Worm (Caenorhabditis elegans) whole organism, late embryonic: ENCODE data around the gene srbc-57.

Experiments used
- F13H6.1 ChIP-seq: sonication (generic microtip); optimal IDR thresholded peaks from 2 replicates; lab custom pipeline; 2016; ENCODE audit warnings: missing genetic modification characterization, missing compliant biosample characterization
- K02D7.2 ChIP-seq: sonication (generic microtip); optimal IDR thresholded peaks from 2 replicates; lab custom pipeline; 2017; ENCODE audit warnings: mild to moderate bottlenecking, missing genetic modification characterization, missing compliant biosample characterization
- K09A11.1 ChIP-seq: sonication (generic microtip); optimal IDR thresholded peaks from 2 replicates; lab custom pipeline; 2017; ENCODE audit warnings: antibody characterized with exemption, mild to moderate bottlenecking, missing genetic modification characterization, missing compliant biosample characterization; ENCODE audit not compliant: insufficient read depth
- Y22D7AL.16 ChIP-seq: sonication (generic microtip); optimal IDR thresholded peaks from 2 replicates; lab custom pipeline; 2016; ENCODE audit warnings: missing genetic modification characterization, missing compliant biosample characterization
- ama-1 ChIP-seq: fragments of 150-350 bp; optimal IDR thresholded peaks from 2 replicates; lab custom pipeline; 2014
- ceh-14 ChIP-seq: sonication (generic microtip); optimal IDR thresholded peaks from 2 replicates; lab custom pipeline; 2016; ENCODE audit warnings: missing genotype, missing genetic modification characterization, missing compliant biosample characterization
- ceh-18 ChIP-seq: sonication (generic microtip); optimal IDR thresholded peaks from 2 replicates; lab custom pipeline; 2016; ENCODE audit warnings: missing genetic modification characterization, missing compliant biosample characterization
- ceh-2 ChIP-seq: sonication (generic microtip); optimal IDR thresholded peaks from 2 replicates; lab custom pipeline; 2016; ENCODE audit warnings: missing genotype, missing genetic modification characterization, missing compliant biosample characterization
- ceh-22 ChIP-seq: sonication (generic microtip); optimal IDR thresholded peaks from 2 replicates; lab custom pipeline; 2017; ENCODE audit warnings: missing biosample characterization, missing genetic modification characterization
- ceh-24 ChIP-seq: sonication (generic microtip); optimal IDR thresholded peaks from 2 replicates; lab custom pipeline; 2016; ENCODE audit warnings: mild to moderate bottlenecking, missing genetic modification characterization, missing compliant biosample characterization
- ceh-30 ChIP-seq: fragments of 150-350 bp; optimal IDR thresholded peaks from 2 replicates; lab custom pipeline; 2014; ENCODE audit warnings: missing biosample characterization, missing genetic modification characterization
- ceh-34 ChIP-seq: sonication (generic microtip); optimal IDR thresholded peaks from 2 replicates; lab custom pipeline; 2016; ENCODE audit warnings: mild to moderate bottlenecking, missing genetic modification characterization, missing compliant biosample characterization
- ceh-45 ChIP-seq: fragments of 200-800 bp; sonication (Bioruptor generic); IDR thresholded peaks from 2 replicates; pipeline ENCODE4 v1.3.6; 2022; ENCODE audit warnings: missing genetic modification reagents, missing genetic modification characterization, missing compliant biosample characterization
- ceh-48 ChIP-seq: sonication (generic microtip); optimal IDR thresholded peaks from 2 replicates; lab custom pipeline; 2016; ENCODE audit warnings: missing genetic modification characterization, inconsistent platforms, missing compliant biosample characterization
- ceh-6 ChIP-seq: fragments of 200-800 bp; sonication (Bioruptor generic); optimal IDR thresholded peaks from 2 replicates; lab custom pipeline; 2018; ENCODE audit warnings: mild to moderate bottlenecking, missing genetic modification characterization, missing compliant biosample characterization
- dmd-4 ChIP-seq: sonication (generic microtip); optimal IDR thresholded peaks from 2 replicates; lab custom pipeline; 2016; ENCODE audit warnings: borderline replicate concordance, missing genetic modification characterization, missing compliant biosample characterization
- ets-4 ChIP-seq: sonication (generic microtip); optimal IDR thresholded peaks from 2 replicates; lab custom pipeline; 2016; ENCODE audit warnings: missing genetic modification characterization, missing compliant biosample characterization
- fkh-10 ChIP-seq: fragments of 150-350 bp; optimal IDR thresholded peaks from 2 replicates; lab custom pipeline; 2014; ENCODE audit warnings: missing biosample characterization, missing genetic modification reagents, missing genetic modification characterization
- fkh-6 ChIP-seq: sonication (generic microtip); optimal IDR thresholded peaks from 2 replicates; lab custom pipeline; 2016; ENCODE audit warnings: missing genetic modification characterization, missing compliant biosample characterization
- hlh-6 ChIP-seq: sonication (generic microtip); optimal IDR thresholded peaks from 2 replicates; lab custom pipeline; 2016; ENCODE audit warnings: missing genotype, missing genetic modification characterization, missing compliant biosample characterization
- lim-6 ChIP-seq: sonication (generic microtip); optimal IDR thresholded peaks from 2 replicates; lab custom pipeline; 2016; ENCODE audit warnings: missing genetic modification characterization, missing compliant biosample characterization
- mec-3 ChIP-seq: sonication (generic microtip); optimal IDR thresholded peaks from 2 replicates; lab custom pipeline; 2016; ENCODE audit warnings: borderline replicate concordance, missing genetic modification characterization, missing compliant biosample characterization
- nfya-1 ChIP-seq: sonication (generic microtip); optimal IDR thresholded peaks from 2 replicates; lab custom pipeline; 2017; ENCODE audit warnings: missing genetic modification characterization, mild to moderate bottlenecking, missing compliant biosample characterization, antibody characterized with exemption, moderate library complexity
- pax-1 ChIP-seq: fragments of 150-350 bp; optimal IDR thresholded peaks from 2 replicates; lab custom pipeline; 2014; ENCODE audit warnings: missing biosample characterization, missing genetic modification characterization
- pha-4 ChIP-seq: fragments of 150-350 bp; optimal IDR thresholded peaks from 2 replicates; lab custom pipeline; 2018; ENCODE audit warnings: missing biosample characterization, missing genetic modification reagents, missing genetic modification characterization
- ref-2 ChIP-seq: sonication (generic microtip); optimal IDR thresholded peaks from 2 replicates; lab custom pipeline; 2016; ENCODE audit warnings: missing genetic modification characterization, missing compliant biosample characterization
- rnt-1 ChIP-seq: sonication (generic microtip); optimal IDR thresholded peaks from 2 replicates; lab custom pipeline; 2016; ENCODE audit warnings: missing genetic modification characterization, missing compliant biosample characterization
- sdc-2 ChIP-seq: sonication (generic microtip); optimal IDR thresholded peaks from 2 replicates; lab custom pipeline; 2016; ENCODE audit warnings: missing genotype, missing genetic modification characterization, missing compliant biosample characterization
- sox-2 ChIP-seq: fragments of 200-800 bp; sonication (Bioruptor generic); IDR thresholded peaks from 2 replicates; pipeline ENCODE4 v1.3.6; 2022; ENCODE audit warnings: missing genetic modification reagents, missing genetic modification characterization, missing compliant biosample characterization
- sox-4 ChIP-seq: sonication (generic microtip); optimal IDR thresholded peaks from 2 replicates; lab custom pipeline; 2017; ENCODE audit warnings: mild to moderate bottlenecking, missing genetic modification characterization, inconsistent platforms, missing compliant biosample characterization
- syd-9 ChIP-seq: sonication (generic microtip); optimal IDR thresholded peaks from 2 replicates; lab custom pipeline; 2016; ENCODE audit warnings: mild to moderate bottlenecking, missing genetic modification characterization, moderate library complexity, missing compliant biosample characterization
- tbx-2 ChIP-seq: sonication (generic microtip); optimal IDR thresholded peaks from 2 replicates; lab custom pipeline; 2016; ENCODE audit warnings: missing genetic modification characterization, missing compliant biosample characterization
- ttx-3 ChIP-seq: sonication (generic microtip); optimal IDR thresholded peaks from 2 replicates; lab custom pipeline; 2016; ENCODE audit warnings: missing genetic modification reagents, missing genetic modification characterization, missing compliant biosample characterization
- unc-3 ChIP-seq, 2 experiments: fragments of 200-800 bp in 1 of 2; sonication (Bioruptor generic) in 1 of 2; sonication (generic microtip) in 1 of 2; conservative IDR thresholded peaks in 1 of 2; optimal IDR thresholded peaks in 1 of 2; 2 replicates each; pipeline versions ENCODE4 v1.3.6 to Lab custom; 2016 to 2022; ENCODE audit warnings: missing compliant biosample characterization in 2 of 2, missing genetic modification characterization in 2 of 2, missing genetic modification reagents in 1 of 2
- unc-42 ChIP-seq: sonication (generic microtip); optimal IDR thresholded peaks from 2 replicates; lab custom pipeline; 2016; ENCODE audit warnings: missing genotype, missing genetic modification characterization, missing compliant biosample characterization
- unc-86 ChIP-seq: sonication (generic microtip); optimal IDR thresholded peaks from 2 replicates; lab custom pipeline; 2016; ENCODE audit warnings: missing genetic modification characterization, missing compliant biosample characterization

srbc-57 gene

DNA sequence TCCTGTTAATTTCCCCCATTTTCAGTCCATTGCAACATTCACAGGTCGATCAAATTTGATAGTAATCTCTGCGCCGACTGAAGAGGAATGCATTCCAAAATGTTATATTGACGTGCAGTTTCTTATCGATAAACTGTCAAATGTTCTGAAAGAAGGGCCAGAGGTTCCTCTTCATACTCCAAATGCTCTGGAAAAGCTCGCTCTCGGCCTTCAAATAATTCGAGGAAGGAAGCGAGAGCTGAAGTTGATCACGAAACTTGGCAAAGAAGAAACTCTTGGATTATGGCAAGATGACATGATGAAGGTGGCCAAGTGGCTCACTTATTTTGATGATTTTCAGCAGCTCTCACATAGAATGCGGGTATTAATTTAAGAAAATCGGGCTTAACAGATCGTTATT lies 10.7 kb upstream of the srbc-57 start:
- no peak for TF ChIP-seq fkh-6 (tag; lab: Kevin White, UChicago)
- no peak for TF ChIP-seq rnt-1 (tag; lab: Kevin White, UChicago)
- TF ChIP-seq ceh-18 (tag; lab: Kevin White, UChicago): no peak
- no peak for TF ChIP-seq ceh-6
- no peak for TF ChIP-seq Y22D7AL.16 (tag; lab: Kevin White, UChicago)
- no peak for TF ChIP-seq ceh-48 (tag; lab: Kevin White, UChicago)

- no peak for TF ChIP-seq mec-3 (tag; lab: Kevin White, UChicago)
- TF ChIP-seq unc-3 (GFP tag; conservative IDR thresholded peaks at IDR 0.05; lab: Robert Waterston, UW): no peak
- TF ChIP-seq unc-3 (tag; optimal IDR thresholded peaks at IDR 0.05; lab: Kevin White, UChicago): no peak
- TF ChIP-seq pax-1 (tag; lab: Kevin White, UChicago): no peak
- TF ChIP-seq sdc-2: no peak
- no peak for TF ChIP-seq sox-2
- no peak for TF ChIP-seq fkh-6 (tag; lab: Kevin White, UChicago)
- TF ChIP-seq ceh-30: no peak
- no peak for TF ChIP-seq hlh-6 (tag; lab: Kevin White, UChicago)
- no peak for TF ChIP-seq ceh-24 (tag; lab: Kevin White, UChicago)
- TF ChIP-seq ama-1 (lab: Kevin White, UChicago): no peak
- TF ChIP-seq ceh-48 (tag; lab: Kevin White, UChicago): no peak
- TF ChIP-seq K02D7.2 (tag; lab: Kevin White, UChicago): no peak
- no peak for TF ChIP-seq ref-2 (tag; lab: Kevin White, UChicago)
Measured at ce11 chrV:477664-478212, 9.4 kb upstream of the srbc-57 start, which contains the start of gene nhr-55. Gene nhr-55, plus strand, starts transcription at chrV:478162.

DNA sequence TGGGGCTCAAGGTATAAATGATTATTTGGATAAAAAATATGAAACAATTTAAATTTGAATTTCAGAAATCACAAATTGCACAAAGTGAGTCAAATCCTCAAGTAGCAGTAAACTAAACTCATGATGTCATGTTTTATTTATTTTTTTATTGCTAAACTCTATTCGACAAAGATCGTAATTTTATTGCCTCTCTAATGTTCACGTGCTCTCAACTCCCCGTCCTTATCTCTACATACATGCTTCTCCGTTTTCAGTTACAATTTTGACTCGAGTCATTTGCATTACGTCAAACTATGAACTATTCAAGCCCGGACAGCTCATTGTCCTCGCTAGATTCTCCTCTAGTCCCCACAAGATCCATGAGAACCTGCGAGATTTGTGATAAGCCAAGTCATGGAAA lies 6.2 kb upstream of the srbc-57 start, which contains the start of gene nhr-99:
Gene nhr-99, plus strand, starts transcription at position 263 of the 400 bp plus-strand sequence.
- no peak for TF ChIP-seq unc-86
- no peak for TF ChIP-seq unc-3 (GFP tag; conservative IDR thresholded peaks at IDR 0.05; lab: Robert Waterston, UW)
- no peak for TF ChIP-seq unc-3 (tag; optimal IDR thresholded peaks at IDR 0.05; lab: Kevin White, UChicago)
- no peak for TF ChIP-seq Y22D7AL.16 (tag; lab: Kevin White, UChicago)
- TF ChIP-seq ceh-22 (tag; lab: Kevin White, UChicago): no peak
- TF ChIP-seq fkh-10 (GFP tag; lab: Kevin White, UChicago): no peak
- TF ChIP-seq ets-4 (tag; lab: Kevin White, UChicago): no peak
- no peak for TF ChIP-seq ceh-2 (tag; lab: Kevin White, UChicago)
- no peak for TF ChIP-seq K02D7.2 (tag; lab: Kevin White, UChicago)
- TF ChIP-seq ttx-3 (tag; lab: Kevin White, UChicago): no peak
- TF ChIP-seq tbx-2 (tag; lab: Kevin White, UChicago): no peak
- TF ChIP-seq, all 69 proteins: peak for 0

DNA sequence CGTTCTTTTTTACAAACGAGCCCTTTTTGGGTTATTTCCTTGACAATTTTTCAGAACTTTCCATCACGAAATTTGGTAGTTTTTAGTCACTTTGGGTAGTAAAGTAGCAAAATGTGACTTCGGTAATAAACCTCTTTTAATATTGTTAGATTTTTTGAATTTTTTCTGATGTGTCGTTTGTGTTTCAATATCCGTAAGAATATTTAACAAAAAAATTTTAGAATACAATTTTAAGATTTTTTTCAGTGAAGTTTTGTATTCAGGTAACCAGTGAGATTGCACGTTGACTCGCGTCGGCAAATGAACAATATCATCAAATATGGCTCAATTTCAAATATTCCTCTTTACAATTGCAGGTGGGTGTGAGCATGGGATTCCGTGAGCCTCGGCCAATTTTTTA lies 4.2 kb upstream of the srbc-57 start, which contains the start of gene srt-31:
Gene srt-31, plus strand, starts transcription at position 301 of the 400 bp plus-strand sequence.
- TF ChIP-seq K09A11.1 (tag; lab: Kevin White, UChicago): no peak
- TF ChIP-seq lim-6 (tag; lab: Kevin White, UChicago): no peak
- no peak for TF ChIP-seq ttx-3 (tag; lab: Kevin White, UChicago)
- no peak for TF ChIP-seq ama-1 (lab: Kevin White, UChicago)
- TF ChIP-seq, all 69 proteins: peak for 0

- TF ChIP-seq pha-4 (tag; lab: Kevin White, UChicago) (no peak), ceh-45 (no peak), sox-4 (tag; lab: Kevin White, UChicago) (no peak), nfya-1 (tag; lab: Kevin White, UChicago) (no peak), ceh-6 (no peak), K02D7.2 (tag; lab: Kevin White, UChicago) (no peak), lim-6 (tag; lab: Kevin White, UChicago) (no peak), ceh-14 (no peak), syd-9 (tag; lab: Kevin White, UChicago) (no peak), unc-42 (tag; lab: Kevin White, UChicago) (no peak), F13H6.1 (tag; lab: Kevin White, UChicago) (no peak), ceh-34 (no peak), ama-1 (lab: Kevin White, UChicago) (no peak), dmd-4 (tag; lab: Kevin White, UChicago) (no peak)
- TF ChIP-seq, all 69 proteins: peak for 0
Measured at ce11 chrV:467507-467906, 853 bp downstream of the srbc-57 start.
